Worm (Caenorhabditis elegans) whole organism, L4 larva: Measurements from ENCODE around the gene Y22D7AR.2.

Source experiments
- D1046.2 ChIP-seq: fragments of 200-800 bp; sonication (Bioruptor generic); IDR thresholded peaks from 2 replicates; pipeline ENCODE4 v1.3.6; 2022; ENCODE audit warnings: missing genetic modification characterization, missing compliant biosample characterization
- R02D3.7 ChIP-seq: fragments of 150-350 bp; sonication (generic microtip); optimal IDR thresholded peaks from 3 replicates; lab custom pipeline; 2014; ENCODE audit warnings: missing biosample characterization, missing genetic modification characterization
- T20F7.1 ChIP-seq: fragments of 200-800 bp; sonication (Bioruptor generic); optimal IDR thresholded peaks from 2 replicates; lab custom pipeline; 2018; ENCODE audit warnings: mild to moderate bottlenecking, missing genetic modification characterization, missing compliant biosample characterization
- Y5F2A.4 ChIP-seq: fragments of 200-800 bp; sonication (Bioruptor generic); optimal IDR thresholded peaks from 2 replicates; lab custom pipeline; 2018; ENCODE audit warnings: mild to moderate bottlenecking, missing genetic modification characterization, missing compliant biosample characterization
- ama-1 ChIP-seq: fragments of 150-350 bp; optimal IDR thresholded peaks from 2 replicates; lab custom pipeline; 2014; ENCODE audit warnings: inconsistent platforms, mixed read lengths
- ceh-20 ChIP-seq: fragments of 200-800 bp; sonication (Bioruptor generic); IDR thresholded peaks from 2 replicates; pipeline ENCODE4 v1.3.6; 2022; ENCODE audit warnings: missing genetic modification reagents, missing genetic modification characterization, missing compliant biosample characterization
- ctbp-1 ChIP-seq: fragments of 200-800 bp; sonication (Bioruptor generic); IDR thresholded peaks from 2 replicates; pipeline ENCODE4 v1.3.6; 2022; ENCODE audit warnings: missing genetic modification reagents, missing genetic modification characterization, missing compliant biosample characterization
- daf-12 ChIP-seq: fragments of 150-350 bp; optimal IDR thresholded peaks from 2 replicates; lab custom pipeline; 2014; ENCODE audit warnings: missing biosample characterization, missing genetic modification reagents, missing genetic modification characterization
- daf-16 ChIP-seq, 3 experiments: sonication (generic microtip); optimal IDR thresholded peaks; 2 replicates each; lab custom pipeline; 2016 to 2017; ENCODE audit warnings: missing genetic modification characterization in 3 of 3, missing genetic modification reagents in 3 of 3, mild to moderate bottlenecking in 2 of 3, missing compliant biosample characterization in 2 of 3, missing biosample characterization in 1 of 3, moderate library complexity in 1 of 3
- dmd-6 ChIP-seq: fragments of 200-800 bp; sonication (Bioruptor generic); IDR thresholded peaks from 2 replicates; pipeline ENCODE4 v1.3.6; 2022; ENCODE audit warnings: missing genetic modification reagents, missing genetic modification characterization, missing compliant biosample characterization
- dmd-8 ChIP-seq: fragments of 200-800 bp; sonication (Bioruptor generic); IDR thresholded peaks from 2 replicates; pipeline ENCODE4 v1.3.6; 2022; ENCODE audit warnings: missing genetic modification characterization, missing compliant biosample characterization
- dpl-1 ChIP-seq: fragments of 150-350 bp; optimal IDR thresholded peaks from 2 replicates; lab custom pipeline; 2014; ENCODE audit warnings: missing biosample characterization, missing genetic modification reagents, missing genetic modification characterization
- duxl-1 ChIP-seq: sonication (generic microtip); optimal IDR thresholded peaks from 2 replicates; lab custom pipeline; 2016; ENCODE audit warnings: mild to moderate bottlenecking, missing genetic modification characterization, moderate library complexity, missing compliant biosample characterization; ENCODE audit not compliant: poor library complexity
- dve-1 ChIP-seq: sonication (generic microtip); optimal IDR thresholded peaks from 2 replicates; lab custom pipeline; 2017; ENCODE audit warnings: antibody characterized with exemption, mild to moderate bottlenecking, missing genetic modification characterization, missing compliant biosample characterization; ENCODE audit not compliant: insufficient read depth
- hlh-30 ChIP-seq: sonication (generic microtip); optimal IDR thresholded peaks from 2 replicates; lab custom pipeline; 2017; ENCODE audit warnings: antibody characterized with exemption, mild to moderate bottlenecking, missing genetic modification characterization, missing compliant biosample characterization; ENCODE audit not compliant: insufficient read depth
- hmg-1.1 ChIP-seq: fragments of 200-800 bp; sonication (Bioruptor generic); IDR thresholded peaks from 2 replicates; pipeline ENCODE4 v1.3.6; 2022; ENCODE audit warnings: missing genetic modification reagents, missing genetic modification characterization, missing compliant biosample characterization
- jun-1 ChIP-seq: fragments of 150-350 bp; optimal IDR thresholded peaks from 2 replicates; lab custom pipeline; 2014; ENCODE audit warnings: missing biosample characterization, missing genetic modification reagents, missing genetic modification characterization
- lin-1 ChIP-seq: fragments of 200-800 bp; sonication (Bioruptor generic); IDR thresholded peaks from 2 replicates; pipeline ENCODE4 v1.3.6; 2022; ENCODE audit warnings: missing genetic modification reagents, missing genetic modification characterization, missing compliant biosample characterization
- lin-13 ChIP-seq: fragments of 150-350 bp; optimal IDR thresholded peaks from 2 replicates; lab custom pipeline; 2014; ENCODE audit warnings: missing biosample characterization, missing genetic modification reagents, missing genetic modification characterization
- lir-3 ChIP-seq: sonication (generic microtip); optimal IDR thresholded peaks from 2 replicates; lab custom pipeline; 2016; ENCODE audit warnings: mild to moderate bottlenecking, missing genetic modification characterization, missing compliant biosample characterization
- lsy-2 ChIP-seq, 2 experiments: fragments of 150-350 bp in 1 of 2; sonication (generic microtip) in 1 of 2; optimal IDR thresholded peaks; 2 replicates each; lab custom pipeline; 2014 to 2017; ENCODE audit warnings: missing biosample characterization in 2 of 2, missing genetic modification characterization in 2 of 2
- mdl-1 ChIP-seq, 2 experiments: fragments of 150-350 bp in 1 of 2; sonication (generic microtip) in 1 of 2; optimal IDR thresholded peaks; 2 replicates each; lab custom pipeline; 2014 to 2017; ENCODE audit warnings: missing biosample characterization in 2 of 2, missing genetic modification characterization in 2 of 2
- mep-1 ChIP-seq: fragments of 150-350 bp; sonication (generic microtip); optimal IDR thresholded peaks from 3 replicates; lab custom pipeline; 2014; ENCODE audit warnings: missing biosample characterization, missing genetic modification characterization
- mes-2 ChIP-seq: sonication (generic microtip); optimal IDR thresholded peaks from 2 replicates; lab custom pipeline; 2016; ENCODE audit warnings: missing genotype, mild to moderate bottlenecking, missing genetic modification characterization, missing compliant biosample characterization; ENCODE audit not compliant: poor library complexity, severe bottlenecking
- nhr-10 ChIP-seq: fragments of 150-350 bp; optimal IDR thresholded peaks from 2 replicates; lab custom pipeline; 2014; ENCODE audit warnings: missing biosample characterization, missing genetic modification characterization
- nhr-102 ChIP-seq: sonication (generic microtip); optimal IDR thresholded peaks from 2 replicates; lab custom pipeline; 2016; ENCODE audit warnings: mild to moderate bottlenecking, missing genetic modification characterization, moderate library complexity, missing compliant biosample characterization
- nhr-25 ChIP-seq: sonication (generic microtip); optimal IDR thresholded peaks from 2 replicates; lab custom pipeline; 2017; ENCODE audit warnings: missing genetic modification characterization, mild to moderate bottlenecking, missing compliant biosample characterization, antibody characterized with exemption, moderate library complexity, borderline replicate concordance; ENCODE audit not compliant: insufficient read depth
- nhr-28 ChIP-seq: fragments of 150-350 bp; optimal IDR thresholded peaks from 2 replicates; lab custom pipeline; 2014; ENCODE audit warnings: missing biosample characterization, missing genetic modification characterization
- nhr-42 ChIP-seq: fragments of 200-800 bp; sonication (Bioruptor generic); IDR thresholded peaks from 2 replicates; pipeline ENCODE4 v1.3.6; 2022; ENCODE audit warnings: missing genetic modification characterization, missing compliant biosample characterization
- nhr-48 ChIP-seq: sonication (generic microtip); optimal IDR thresholded peaks from 2 replicates; lab custom pipeline; 2016; ENCODE audit warnings: mild to moderate bottlenecking, missing genetic modification characterization, missing compliant biosample characterization
- nhr-6 ChIP-seq: fragments of 150-350 bp; optimal IDR thresholded peaks from 2 replicates; lab custom pipeline; 2014; ENCODE audit warnings: missing biosample characterization, missing genetic modification characterization
- nhr-76 ChIP-seq: fragments of 150-350 bp; optimal IDR thresholded peaks from 2 replicates; lab custom pipeline; 2014; ENCODE audit warnings: missing biosample characterization, missing genetic modification characterization
- nhr-77 ChIP-seq: fragments of 150-350 bp; optimal IDR thresholded peaks from 2 replicates; lab custom pipeline; 2014; ENCODE audit warnings: missing biosample characterization, missing genetic modification characterization
- pha-4 ChIP-seq, 2 experiments: fragments of 150-350 bp in 1 of 2; fragments of 200-800 bp in 1 of 2; sonication (Bioruptor generic) in 1 of 2; IDR thresholded peaks in 1 of 2; optimal IDR thresholded peaks in 1 of 2; 2 replicates each; pipeline versions ENCODE4 v1.3.6 to Lab custom; 2014 to 2022; ENCODE audit warnings: missing genetic modification characterization in 2 of 2, missing genetic modification reagents in 2 of 2, missing biosample characterization in 1 of 2, missing compliant biosample characterization in 1 of 2
- php-3 ChIP-seq: fragments of 200-800 bp; sonication (Bioruptor generic); IDR thresholded peaks from 2 replicates; pipeline ENCODE4 v1.3.6; 2022; ENCODE audit warnings: missing genetic modification reagents, missing genetic modification characterization, missing compliant biosample characterization
- pqm-1 ChIP-seq: sonication (generic microtip); optimal IDR thresholded peaks from 2 replicates; lab custom pipeline; 2017; ENCODE audit warnings: missing biosample characterization, missing genetic modification characterization
- rbr-2 ChIP-seq: sonication (generic microtip); optimal IDR thresholded peaks from 2 replicates; lab custom pipeline; 2016; ENCODE audit warnings: missing genotype, missing genetic modification characterization, missing compliant biosample characterization
- saeg-2 ChIP-seq: fragments of 200-800 bp; sonication (Bioruptor generic); IDR thresholded peaks from 2 replicates; pipeline ENCODE4 v1.3.6; 2022; ENCODE audit warnings: missing genetic modification reagents, missing genetic modification characterization, missing compliant biosample characterization
- set-16 ChIP-seq: fragments of 200-800 bp; sonication (Bioruptor generic); IDR thresholded peaks from 2 replicates; pipeline ENCODE4 v1.3.6; 2022; ENCODE audit warnings: missing genetic modification reagents, missing genetic modification characterization, missing compliant biosample characterization
- spr-1 ChIP-seq: sonication (generic microtip); optimal IDR thresholded peaks from 2 replicates; lab custom pipeline; 2016; ENCODE audit warnings: mild to moderate bottlenecking, missing genetic modification characterization, missing compliant biosample characterization
- tra-1 ChIP-seq: fragments of 200-800 bp; sonication (Bioruptor generic); IDR thresholded peaks from 2 replicates; pipeline ENCODE4 v1.3.6; 2022; ENCODE audit warnings: missing genetic modification reagents, missing genetic modification characterization, missing compliant biosample characterization
- unc-130 ChIP-seq: sonication (generic microtip); optimal IDR thresholded peaks from 2 replicates; lab custom pipeline; 2016; ENCODE audit warnings: missing genetic modification reagents, missing genetic modification characterization, missing compliant biosample characterization
- unc-62 ChIP-seq, 3 experiments: fragments of 150-350 bp in 1 of 3; sonication (generic microtip); optimal IDR thresholded peaks in 2 of 3; peaks in 1 of 3; 1 replicate in 1 of 3; 2 replicates in 2 of 3; lab custom pipeline; 2014 to 2017; ENCODE audit warnings: missing biosample characterization in 3 of 3, missing genetic modification characterization in 3 of 3, missing genetic modification reagents in 3 of 3, missing genotype in 1 of 3
- vab-7 ChIP-seq: fragments of 200-800 bp; sonication (Bioruptor generic); IDR thresholded peaks from 2 replicates; pipeline ENCODE4 v1.3.6; 2022; ENCODE audit warnings: missing genetic modification reagents, missing genetic modification characterization, missing compliant biosample characterization
- zfp-3 ChIP-seq: fragments of 200-800 bp; sonication (Bioruptor generic); conservative IDR thresholded peaks from 2 replicates; pipeline ENCODE4 v1.3.6; 2022; ENCODE audit warnings: missing genetic modification reagents, missing genetic modification characterization, missing compliant biosample characterization
- ztf-7 ChIP-seq: fragments of 150-350 bp; optimal IDR thresholded peaks from 2 replicates; lab custom pipeline; 2014; ENCODE audit warnings: missing biosample characterization, missing genetic modification characterization

Y22D7AR.2 gene

DNA sequence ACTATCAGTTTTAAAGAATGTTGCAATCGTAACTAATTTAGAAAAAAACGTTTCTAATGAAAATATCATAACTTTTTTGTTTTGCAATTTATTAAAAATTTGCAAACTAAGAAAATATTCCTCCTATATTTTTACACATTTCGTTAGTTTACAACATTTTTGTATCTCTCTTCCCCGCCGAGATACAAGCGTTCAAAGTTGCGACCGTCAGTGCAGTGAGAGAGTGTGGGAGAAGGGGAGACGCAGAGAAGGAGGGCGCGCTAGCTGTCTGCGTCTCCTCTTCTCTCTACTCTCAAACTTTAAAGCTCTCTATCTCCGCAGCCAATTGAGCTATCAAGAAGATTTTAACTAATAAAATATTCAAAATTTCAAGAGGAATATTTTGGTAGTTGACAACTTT lies 25.4 kb upstream of the Y22D7AR.2 start:
- TF ChIP-seq nhr-6 (tag; lab: Kevin White, UChicago), result no peak
- TF ChIP-seq unc-62 (GFP tag; optimal IDR thresholded peaks at IDR 0.05 in 1 of 2; lab: Kevin White, UChicago), result peak in 1 of 2 experiments; percentile 62
- TF ChIP-seq unc-62 (tag; optimal IDR thresholded peaks at IDR 0.05; lab: Kevin White, UChicago), result no peak

DNA sequence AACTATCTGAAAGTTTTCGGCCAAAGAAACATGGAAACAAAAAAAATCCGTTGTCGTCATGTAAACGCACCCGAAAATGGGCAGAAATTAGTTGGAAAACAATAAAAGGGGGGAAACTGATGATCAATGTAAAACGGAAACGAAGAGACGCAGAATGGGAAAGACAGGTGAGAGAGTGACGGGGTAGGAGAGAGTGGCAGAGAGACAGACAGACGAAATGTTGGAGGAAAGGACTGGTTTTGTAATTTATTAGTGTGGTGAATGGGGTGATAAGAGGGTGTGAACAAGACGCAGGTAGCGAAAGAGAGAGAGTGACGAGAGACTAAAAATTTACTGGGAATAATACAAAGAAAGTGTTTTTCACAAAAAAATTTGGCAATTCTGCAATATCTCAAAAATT lies 24.8 kb upstream of the Y22D7AR.2 start:
- TF ChIP-seq ceh-20 (GFP tag; lab: Robert Waterston, UW) (peak; percentile 97), ztf-7 (no peak), saeg-2 (GFP tag; lab: Robert Waterston, UW) (peak; percentile 34; the same call in 1 of the 2 replicates), nhr-10 (tag; lab: Kevin White, UChicago) (peak; percentile 4), hlh-30 (tag; lab: Kevin White, UChicago) (peak; percentile 84), nhr-102 (peak; percentile 52), R02D3.7 (tag; lab: Kevin White, UChicago) (no peak), D1046.2 (GFP tag; lab: Robert Waterston, UW) (no peak), nhr-28 (tag; lab: Kevin White, UChicago) (peak; percentile 93), rbr-2 (tag; lab: Kevin White, UChicago) (peak; percentile 63), nhr-48 (tag; lab: Kevin White, UChicago) (peak; percentile 68), dmd-6 (peak; percentile 94), dve-1 (tag; lab: Kevin White, UChicago) (peak; percentile 90), T20F7.1 (GFP tag; lab: Kevin White, UChicago) (no peak), nhr-77 (tag; lab: Kevin White, UChicago) (peak; percentile 84), unc-130 (GFP tag; lab: Kevin White, UChicago) (no peak), mdl-1 (tag; optimal IDR thresholded peaks at IDR 0.05; lab: Kevin White, UChicago) (peak in 1 of 2 experiments; percentile 80), nhr-76 (tag; lab: Kevin White, UChicago) (no peak), mep-1 (tag; lab: Kevin White, UChicago) (peak; percentile 81), pqm-1 (tag; lab: Kevin White, UChicago) (peak; percentile 83), mes-2 (tag; lab: Kevin White, UChicago) (peak; percentile 62), nhr-42 (0 out of 2 replicates have a peak, but pooled peaks have one; percentile 54), lir-3 (no peak), php-3 (GFP tag; lab: Robert Waterston, UW) (peak; percentile 99), lin-1 (GFP tag; lab: Robert Waterston, UW) (peak; percentile 98), hmg-1.1 (GFP tag; lab: Robert Waterston, UW) (peak; percentile 71), lsy-2 (tag; optimal IDR thresholded peaks at IDR 0.05; lab: Kevin White, UChicago) (peak in 1 of 2 experiments; percentile 78), zfp-3 (GFP tag; lab: Robert Waterston, UW) (0 out of 2 replicates have a peak, but pooled peaks have one; percentile 44), nhr-6 (tag; lab: Kevin White, UChicago) (peak; percentile 68), spr-1 (tag; lab: Kevin White, UChicago) (no peak), dpl-1 (GFP tag; lab: Kevin White, UChicago) (peak; percentile 38), jun-1 (tag; lab: Kevin White, UChicago) (peak; percentile 40), ctbp-1 (GFP tag; lab: Robert Waterston, UW) (peak; percentile 33; the same call in 1 of the 2 replicates), tra-1 (peak; percentile 87), dmd-8 (no peak), pha-4 (GFP tag; IDR thresholded peaks at IDR 0.05; lab: Robert Waterston, UW) (no peak), pha-4 (tag; optimal IDR thresholded peaks at IDR 0.05; lab: Kevin White, UChicago) (no peak), lin-13 (GFP tag; lab: Kevin White, UChicago) (peak; percentile 68), vab-7 (GFP tag; lab: Robert Waterston, UW) (no peak), daf-12 (tag; lab: Kevin White, UChicago) (no peak), ama-1 (lab: Kevin White, UChicago) (no peak), Y5F2A.4 (GFP tag; lab: Kevin White, UChicago) (no peak), duxl-1 (tag; lab: Kevin White, UChicago) (peak; percentile 30), daf-16 (GFP tag; optimal IDR thresholded peaks at IDR 0.05; lab: Kevin White, UChicago) (peak in 1 of 2 experiments; percentile 32), daf-16 (tag; optimal IDR thresholded peaks at IDR 0.05; lab: Kevin White, UChicago) (peak; percentile 82), nhr-25 (no peak), set-16 (0 out of 2 replicates have a peak, but pooled peaks have one; percentile 21)
